Worm (Caenorhabditis elegans) whole organism, midembryonic: ENCODE data around the gene H39E20.1.

Experiments used
- T22C8.4 ChIP-seq: fragments of 200-800 bp; sonication (Bioruptor generic); IDR thresholded peaks from 2 replicates; pipeline ENCODE4 v1.3.6; 2022; ENCODE audit warnings: missing genetic modification characterization, missing compliant biosample characterization
- cog-1 ChIP-seq: sonication (generic microtip); optimal IDR thresholded peaks from 2 replicates; lab custom pipeline; 2016; ENCODE audit warnings: missing genetic modification characterization, missing compliant biosample characterization
- flt-1 ChIP-seq: fragments of 200-800 bp; sonication (Bioruptor generic); IDR thresholded peaks from 2 replicates; pipeline ENCODE4 v1.3.6; 2022; ENCODE audit warnings: missing genetic modification characterization, missing compliant biosample characterization
- med-1 ChIP-seq: sonication (generic microtip); optimal IDR thresholded peaks from 2 replicates; lab custom pipeline; 2017; ENCODE audit warnings: missing genetic modification characterization, mild to moderate bottlenecking, missing compliant biosample characterization, antibody characterized with exemption, missing genetic modification reagents; ENCODE audit not compliant: insufficient read depth
- ref-1 ChIP-seq: fragments of 200-800 bp; sonication (Bioruptor generic); conservative IDR thresholded peaks from 2 replicates; pipeline ENCODE4 v1.3.6; 2022; ENCODE audit warnings: missing genetic modification reagents, missing genetic modification characterization, missing compliant biosample characterization
- tab-1 ChIP-seq: fragments of 200-800 bp; sonication (Bioruptor generic); IDR thresholded peaks from 2 replicates; pipeline ENCODE4 v1.3.6; 2022; ENCODE audit warnings: missing genetic modification characterization, missing compliant biosample characterization
- ztf-23 ChIP-seq: fragments of 200-800 bp; sonication (Bioruptor generic); IDR thresholded peaks from 2 replicates; pipeline ENCODE4 v1.3.6; 2022; ENCODE audit warnings: missing genetic modification reagents, missing genetic modification characterization, missing compliant biosample characterization
- ztf-29 ChIP-seq: fragments of 200-800 bp; sonication (Bioruptor generic); IDR thresholded peaks from 2 replicates; pipeline ENCODE4 v1.3.6; 2022; ENCODE audit warnings: missing genetic modification reagents, missing genetic modification characterization, missing compliant biosample characterization

- no peak for TF ChIP-seq flt-1 (GFP tag; lab: Robert Waterston, UW)
- no peak for TF ChIP-seq ztf-29 (GFP tag; lab: Robert Waterston, UW)
- TF ChIP-seq med-1 (GFP tag; lab: Kevin White, UChicago), result no peak
- TF ChIP-seq ztf-23 (GFP tag; lab: Robert Waterston, UW), result no peak
- TF ChIP-seq ref-1 (GFP tag; lab: Robert Waterston, UW), result no peak
- no peak for TF ChIP-seq tab-1 (GFP tag; lab: Robert Waterston, UW)
- no peak for TF ChIP-seq T22C8.4 (GFP tag; lab: Robert Waterston, UW)
- TF ChIP-seq cog-1, result no peak
Measured at ce11 chrX:1426425-1426824, 29.0 kb upstream of the H39E20.1 start, which contains the start of gene F19G12.11.
